Fruit fly (Drosophila melanogaster) whole organism, wandering third instar larva: ENCODE data around the gene BckdhA.

Experiments
- CG32264 ChIP-seq: fragments of 200-800 bp; sonication (Bioruptor generic); optimal IDR thresholded peaks from 2 replicates; lab custom pipeline; 2016; ENCODE audit warnings: missing biosample characterization, missing genetic modification characterization
- Dif ChIP-seq: fragments of 200-275, 200-300 bp; sonication (Bioruptor generic); optimal IDR thresholded peaks from 2 replicates; lab custom pipeline; 2018; ENCODE audit warnings: missing biosample characterization, missing genetic modification characterization; ENCODE audit not compliant: partially characterized antibody
- Hr83 ChIP-seq: fragments of 200-300 bp; sonication (Bioruptor generic); optimal IDR thresholded peaks from 2 replicates; lab custom pipeline; 2016; ENCODE audit warnings: missing biosample characterization, mild to moderate bottlenecking, missing genetic modification characterization, moderate library complexity; ENCODE audit not compliant: poor library complexity, severe bottlenecking
- ey ChIP-seq: fragments of 200-800 bp; sonication (Bioruptor generic); optimal IDR thresholded peaks from 2 replicates; lab custom pipeline; 2016; ENCODE audit warnings: missing biosample characterization, missing genetic modification characterization
- h ChIP-seq: fragments of 200-800 bp; sonication (Bioruptor generic); optimal IDR thresholded peaks from 3 replicates; lab custom pipeline; 2016; ENCODE audit warnings: missing biosample characterization, mild to moderate bottlenecking, missing genetic modification characterization
- pan ChIP-seq: fragments of >200 bp; optimal IDR thresholded peaks from 2 replicates; lab custom pipeline; 2017
- sage ChIP-seq: fragments of 200-800 bp; sonication (Bioruptor generic); optimal IDR thresholded peaks from 2 replicates; lab custom pipeline; 2016; ENCODE audit warnings: missing biosample characterization, mild to moderate bottlenecking, missing genetic modification characterization
- usp ChIP-seq: fragments of >200 bp; optimal IDR thresholded peaks from 2 replicates; lab custom pipeline; 2017; ENCODE audit warnings: missing biosample characterization, missing genetic modification characterization
- woc ChIP-seq: sonication (Bioruptor generic); optimal IDR thresholded peaks from 2 replicates; lab custom pipeline; 2016; ENCODE audit warnings: missing biosample characterization, mild to moderate bottlenecking, missing genetic modification characterization

DNA sequence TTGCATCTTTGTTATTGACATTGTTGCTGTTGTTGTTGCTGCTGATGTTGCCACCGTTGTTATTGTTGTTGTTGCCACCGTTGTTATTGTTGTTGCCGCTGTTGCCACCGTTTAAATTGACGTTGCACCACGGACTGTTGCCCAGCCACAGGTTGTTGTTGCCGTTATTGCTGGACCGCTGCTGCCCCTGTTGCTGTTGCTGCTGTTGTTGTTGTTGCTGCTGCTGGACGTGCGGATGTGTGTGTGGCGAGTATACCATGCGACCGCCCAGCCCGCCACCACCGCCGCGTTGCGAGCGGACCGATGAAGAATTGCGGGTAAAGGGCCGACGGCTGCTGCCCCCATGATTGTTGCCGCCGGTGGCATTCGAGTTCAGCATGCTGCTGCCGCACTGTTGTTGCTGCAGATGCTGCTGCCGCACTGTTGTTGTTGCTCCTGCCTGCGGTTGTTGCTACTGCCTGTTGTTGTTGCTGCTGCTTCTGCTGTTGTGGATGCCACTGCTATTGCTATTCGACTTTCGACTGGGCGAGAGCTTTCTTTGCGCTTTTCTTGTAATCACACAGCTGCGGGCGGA, 8.7 kb upstream of the BckdhA start:
- TF ChIP-seq Dif (GFP tag; lab: Kevin White, UChicago) (no peak), pan (no peak), woc (GFP tag; lab: Kevin White, UChicago) (no peak), Hr83 (no peak), sage (GFP tag; lab: Kevin White, UChicago) (no peak), ey (GFP tag; lab: Kevin White, UChicago) (no peak), usp (GFP tag; lab: Kevin White, UChicago) (no peak), h (GFP tag; lab: Kevin White, UChicago) (no peak), CG32264 (GFP tag; lab: Kevin White, UChicago) (no peak)
